Fruit fly (Drosophila melanogaster) whole organism, embryonic: ENCODE data around the gene Leash.

Experiments used
- Ada2b ChIP-seq: fragments of 200-800 bp; sonication (Bioruptor generic); IDR thresholded peaks from 2 replicates; pipeline ENCODE4 v1.3.6; 2022; ENCODE audit warnings: missing biosample characterization, missing genetic modification characterization
- Atf3 ChIP-seq: fragments of 200-800 bp; sonication (Bioruptor generic); optimal IDR thresholded peaks from 3 replicates; lab custom pipeline; 2016; ENCODE audit warnings: missing biosample characterization, missing genetic modification characterization
- BEAF-32 ChIP-seq: fragments of 200-800 bp; sonication (Bioruptor generic); optimal IDR thresholded peaks from 3 replicates; lab custom pipeline; 2017; ENCODE audit warnings: missing biosample characterization, missing genetic modification characterization, mild to moderate bottlenecking, moderate library complexity, missing genetic modification reagents
- CG13775 ChIP-seq: fragments of 200-800 bp; sonication (Bioruptor generic); optimal IDR thresholded peaks from 3 replicates; lab custom pipeline; 2017; ENCODE audit warnings: missing biosample characterization, mild to moderate bottlenecking, missing genetic modification characterization
- CG14710 ChIP-seq: fragments of 200-800 bp; sonication (Bioruptor generic); optimal IDR thresholded peaks from 3 replicates; lab custom pipeline; 2019; ENCODE audit warnings: missing biosample characterization, mild to moderate bottlenecking, missing genetic modification characterization, moderate library complexity
- CG15479 ChIP-seq: fragments of 200-800 bp; sonication (Bioruptor generic); optimal IDR thresholded peaks from 3 replicates; lab custom pipeline; 2019; ENCODE audit warnings: missing biosample characterization, mild to moderate bottlenecking, missing genetic modification characterization, moderate library complexity
- CG15514 ChIP-seq: fragments of 200-800 bp; sonication (Bioruptor generic); optimal IDR thresholded peaks from 3 replicates; lab custom pipeline; 2017; ENCODE audit warnings: missing biosample characterization, missing genetic modification characterization, mild to moderate bottlenecking, moderate library complexity, missing genetic modification reagents
- CG16813 ChIP-seq: fragments of 200-800 bp; sonication (Bioruptor generic); IDR thresholded peaks from 3 replicates; pipeline ENCODE4 v1.3.6; 2022; ENCODE audit warnings: missing biosample characterization, missing genetic modification characterization; ENCODE audit not compliant: partially characterized antibody
- CG17829 ChIP-seq: fragments of 200-800 bp; optimal IDR thresholded peaks from 2 replicates; lab custom pipeline; 2019; ENCODE audit warnings: missing biosample characterization, mild to moderate bottlenecking, missing genetic modification characterization, moderate library complexity
- CG18262 ChIP-seq: fragments of 200-800 bp; optimal IDR thresholded peaks from 3 replicates; lab custom pipeline; 2019; ENCODE audit warnings: missing biosample characterization, mild to moderate bottlenecking, missing genetic modification characterization, moderate library complexity
- CG18619 ChIP-seq: fragments of 200-800 bp; sonication (Bioruptor generic); optimal IDR thresholded peaks from 3 replicates; lab custom pipeline; 2017; ENCODE audit warnings: missing biosample characterization, mild to moderate bottlenecking, missing genetic modification characterization
- CG18764 ChIP-seq: fragments of 200-800 bp; sonication (Bioruptor generic); optimal IDR thresholded peaks from 3 replicates; lab custom pipeline; 2016; ENCODE audit warnings: missing biosample characterization, missing genetic modification characterization
- CG2116 ChIP-seq: fragments of 200-800 bp; sonication (Bioruptor generic); optimal IDR thresholded peaks from 3 replicates; lab custom pipeline; 2018; ENCODE audit warnings: missing biosample characterization, mild to moderate bottlenecking, missing genetic modification characterization
- CG34376 ChIP-seq: fragments of 200-800 bp; sonication (Bioruptor generic); optimal IDR thresholded peaks from 2 replicates; lab custom pipeline; 2018; ENCODE audit warnings: missing biosample characterization, mild to moderate bottlenecking, missing genetic modification characterization
- CG5245 ChIP-seq: fragments of 200-800 bp; sonication (Bioruptor generic); optimal IDR thresholded peaks from 3 replicates; lab custom pipeline; 2016; ENCODE audit warnings: missing biosample characterization, missing genetic modification characterization
- CG6175 ChIP-seq: fragments of 200-800 bp; sonication (Bioruptor generic); IDR thresholded peaks from 3 replicates; pipeline ENCODE4 v1.3.6; 2022; ENCODE audit warnings: missing biosample characterization, missing genetic modification characterization
- CG6854 ChIP-seq: fragments of 200-800 bp; sonication (Bioruptor generic); optimal IDR thresholded peaks from 3 replicates; lab custom pipeline; 2017; ENCODE audit warnings: missing biosample characterization, mild to moderate bottlenecking, missing genetic modification characterization
- CG7963 ChIP-seq: fragments of 200-800 bp; sonication (Bioruptor generic); IDR thresholded peaks from 3 replicates; pipeline ENCODE4 v1.3.6; 2022; ENCODE audit warnings: missing biosample characterization, missing genetic modification characterization; ENCODE audit not compliant: partially characterized antibody
- CG8944 ChIP-seq: fragments of 200-800 bp; sonication (Bioruptor generic); optimal IDR thresholded peaks from 3 replicates; lab custom pipeline; 2016; ENCODE audit warnings: missing biosample characterization, missing genetic modification characterization
- CG9797 ChIP-seq: fragments of 200-800 bp; sonication (Bioruptor generic); optimal IDR thresholded peaks from 3 replicates; lab custom pipeline; 2018; ENCODE audit warnings: missing biosample characterization, mild to moderate bottlenecking, missing genetic modification characterization
- CHES-1-like ChIP-seq: fragments of 200-800 bp; sonication (Bioruptor generic); optimal IDR thresholded peaks from 2 replicates; lab custom pipeline; 2016; ENCODE audit warnings: missing biosample characterization, missing genetic modification characterization
- Dll ChIP-seq: fragments of 200-800 bp; sonication (Bioruptor generic); IDR thresholded peaks from 4 replicates; pipeline ENCODE4 v1.3.6; 2022; ENCODE audit warnings: missing biosample characterization, missing genetic modification characterization; ENCODE audit not compliant: partially characterized antibody
- Dp ChIP-seq: fragments of 200-800 bp; sonication (Bioruptor generic); optimal IDR thresholded peaks from 2 replicates; lab custom pipeline; 2018; ENCODE audit warnings: missing biosample characterization, mild to moderate bottlenecking, missing genetic modification characterization, moderate library complexity
- Elba2 ChIP-seq: fragments of 200-800 bp; sonication (Bioruptor generic); optimal IDR thresholded peaks from 3 replicates; lab custom pipeline; 2016; ENCODE audit warnings: missing biosample characterization, missing genetic modification characterization
- Ets97D ChIP-seq: fragments of 200-800 bp; sonication (Bioruptor generic); optimal IDR thresholded peaks from 3 replicates; lab custom pipeline; 2016; ENCODE audit warnings: missing biosample characterization, missing genetic modification characterization
- Fer1 ChIP-seq: fragments of 200-800 bp; sonication (Bioruptor generic); optimal IDR thresholded peaks from 2 replicates; lab custom pipeline; 2017; ENCODE audit warnings: missing biosample characterization, mild to moderate bottlenecking, missing genetic modification characterization
- HmgD ChIP-seq: fragments of 200-800 bp; sonication (Bioruptor generic); optimal IDR thresholded peaks from 3 replicates; lab custom pipeline; 2016; ENCODE audit warnings: missing biosample characterization, missing genetic modification characterization
- HmgZ ChIP-seq: fragments of 200-800 bp; sonication (Bioruptor generic); optimal IDR thresholded peaks from 2 replicates; lab custom pipeline; 2018; ENCODE audit warnings: missing biosample characterization, mild to moderate bottlenecking, missing genetic modification characterization
- Max ChIP-seq: fragments of 200-800 bp; sonication (Bioruptor generic); optimal IDR thresholded peaks from 2 replicates; lab custom pipeline; 2016; ENCODE audit warnings: missing biosample characterization, mild to moderate bottlenecking, missing genetic modification characterization
- NC2β ChIP-seq: fragments of 200-800 bp; sonication (Bioruptor generic); optimal IDR thresholded peaks from 2 replicates; lab custom pipeline; 2016; ENCODE audit warnings: missing biosample characterization, missing genetic modification characterization
- Nf-YB ChIP-seq: fragments of 200-800 bp; sonication (Bioruptor generic); optimal IDR thresholded peaks from 3 replicates; lab custom pipeline; 2019; ENCODE audit warnings: missing biosample characterization, mild to moderate bottlenecking, missing genetic modification characterization, moderate library complexity
- Scr ChIP-seq: fragments of 200-800 bp; sonication (Bioruptor generic); IDR thresholded peaks from 2 replicates; pipeline ENCODE4 v1.3.6; 2022; ENCODE audit warnings: missing biosample characterization, missing genetic modification characterization; ENCODE audit not compliant: partially characterized antibody
- Sin3A ChIP-seq: fragments of >200 bp; optimal IDR thresholded peaks from 2 replicates; lab custom pipeline; 2018
- Sry-δ ChIP-seq: fragments of 200-800 bp; sonication (Bioruptor generic); optimal IDR thresholded peaks from 2 replicates; lab custom pipeline; 2016; ENCODE audit warnings: missing biosample characterization, missing genetic modification characterization
- amos ChIP-seq: fragments of 200-800 bp; sonication (Bioruptor generic); IDR thresholded peaks from 2 replicates; pipeline ENCODE4 v1.3.6; 2022; ENCODE audit warnings: missing biosample characterization, missing genetic modification characterization; ENCODE audit not compliant: partially characterized antibody
- bbx ChIP-seq: fragments of 200-800 bp; sonication (Bioruptor generic); IDR thresholded peaks from 2 replicates; pipeline ENCODE4 v1.3.6; 2022; ENCODE audit warnings: missing biosample characterization, missing genetic modification characterization; ENCODE audit not compliant: partially characterized antibody
- cas ChIP-seq: fragments of 200-800 bp; sonication (Bioruptor generic); IDR thresholded peaks from 2 replicates; pipeline ENCODE4 v1.3.6; 2022; ENCODE audit warnings: missing biosample characterization, missing genetic modification characterization
- cg ChIP-seq: fragments of 200-800 bp; sonication (Bioruptor generic); optimal IDR thresholded peaks from 3 replicates; lab custom pipeline; 2019; ENCODE audit warnings: missing biosample characterization, mild to moderate bottlenecking, missing genetic modification characterization, moderate library complexity
- chm ChIP-seq: fragments of 200-800 bp; sonication (Bioruptor generic); IDR thresholded peaks from 2 replicates; pipeline ENCODE4 v1.3.6; 2022; ENCODE audit warnings: missing biosample characterization, missing genetic modification characterization
- crp ChIP-seq, 2 experiments: fragments of 200-800 bp; sonication (Bioruptor generic); optimal IDR thresholded peaks; 2 replicates in 1 of 2; 3 replicates in 1 of 2; lab custom pipeline; 2017; ENCODE audit warnings: missing biosample characterization in 2 of 2, missing genetic modification characterization in 2 of 2, mild to moderate bottlenecking in 1 of 2, moderate library complexity in 1 of 2
- fd64A ChIP-seq: fragments of 200-800 bp; sonication (Bioruptor generic); optimal IDR thresholded peaks from 3 replicates; lab custom pipeline; 2018; ENCODE audit warnings: missing biosample characterization, mild to moderate bottlenecking, missing genetic modification characterization
- gcm ChIP-seq: fragments of 200-800 bp; sonication (Bioruptor generic); optimal IDR thresholded peaks from 2 replicates; lab custom pipeline; 2019; ENCODE audit warnings: missing biosample characterization, mild to moderate bottlenecking, missing genetic modification characterization, moderate library complexity
- gfzf ChIP-seq: fragments of 200-800 bp; sonication (Bioruptor generic); optimal IDR thresholded peaks from 2 replicates; lab custom pipeline; 2016; ENCODE audit warnings: missing biosample characterization, mild to moderate bottlenecking, missing genetic modification characterization, moderate library complexity
- grn ChIP-seq: fragments of 200-800 bp; sonication (Bioruptor generic); optimal IDR thresholded peaks from 3 replicates; lab custom pipeline; 2017; ENCODE audit warnings: missing biosample characterization, missing genetic modification characterization
- pzg ChIP-seq: fragments of 200-800 bp; sonication (Bioruptor generic); optimal IDR thresholded peaks from 3 replicates; lab custom pipeline; 2018; ENCODE audit warnings: missing biosample characterization, mild to moderate bottlenecking, missing genetic modification characterization, moderate library complexity
- tgo ChIP-seq: fragments of 200-800 bp; sonication (Bioruptor generic); IDR thresholded peaks from 3 replicates; pipeline ENCODE4 v1.3.6; 2022; ENCODE audit warnings: missing biosample characterization, missing genetic modification characterization
- usp ChIP-seq: fragments of >200 bp; optimal IDR thresholded peaks from 2 replicates; lab custom pipeline; 2017; ENCODE audit warnings: missing biosample characterization, missing genetic modification characterization

Gene Leash

DNA sequence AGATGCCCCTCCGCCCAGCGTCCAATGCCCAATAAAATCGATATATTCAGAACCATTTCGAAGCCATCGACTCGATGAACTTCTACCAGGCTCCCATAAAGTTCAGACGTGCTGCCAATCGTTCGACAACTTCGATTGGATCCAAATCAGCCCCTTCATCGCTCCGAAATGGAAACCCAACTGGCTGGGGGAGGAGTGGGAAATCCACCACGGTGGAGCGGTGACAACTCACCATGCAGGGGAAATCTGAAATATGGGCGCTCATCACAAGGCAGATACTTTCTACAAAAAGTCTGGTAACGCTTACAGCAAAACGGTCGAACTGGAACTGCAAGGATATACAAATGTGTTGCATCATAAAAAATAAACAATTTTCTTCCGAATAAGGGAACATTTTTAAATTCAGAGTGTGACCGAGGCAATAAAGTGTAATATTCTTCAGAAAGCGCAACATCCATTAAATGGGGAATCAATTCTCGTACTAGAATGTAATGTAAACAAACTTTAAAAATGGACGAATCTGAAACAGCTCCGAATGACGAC is 33.0 kb upstream of the Leash start, which contains the start of gene CG4565 (continued):
- TF ChIP-seq chm (GFP tag; lab: Robert Waterston, UW) (peak; percentile 53; the same call in 1 of the 2 replicates), Atf3 (GFP tag; lab: Kevin White, UChicago) (no peak), Max (GFP tag; lab: Kevin White, UChicago) (no peak), Ada2b (GFP tag; lab: Robert Waterston, UW) (no peak), CG7963 (GFP tag; lab: Robert Waterston, UW) (no peak), CG15479 (no peak), CG8944 (GFP tag; lab: Kevin White, UChicago) (no peak), Nf-YB (GFP tag; lab: Kevin White, UChicago) (peak; percentile 79), CG6854 (GFP tag; lab: Kevin White, UChicago) (no peak), CG18764 (no peak), HmgD (GFP tag; lab: Kevin White, UChicago) (no peak), BEAF-32 (GFP tag; lab: Kevin White, UChicago) (peak; percentile 41), Ets97D (GFP tag; lab: Kevin White, UChicago) (peak; percentile 43), CG16813 (GFP tag; lab: Robert Waterston, UW) (peak; percentile 11; the same call in 1 of the 3 replicates)

- TF ChIP-seq HmgZ (tag; lab: Kevin White, UChicago) (peak; percentile 12), CG7963 (GFP tag; lab: Robert Waterston, UW) (no peak), CG13775 (GFP tag; lab: Kevin White, UChicago) (peak; percentile 4), CG18619 (GFP tag; lab: Kevin White, UChicago) (no peak), Dp (GFP tag; lab: Kevin White, UChicago) (peak; percentile 26), gfzf (GFP tag; lab: Kevin White, UChicago) (peak; percentile 93), Fer1 (GFP tag; lab: Kevin White, UChicago) (peak; percentile 22), CG14710 (tag; lab: Kevin White, UChicago) (peak; percentile 31), NC2β (GFP tag; lab: Kevin White, UChicago) (peak; percentile 9), grn (GFP tag; lab: Kevin White, UChicago) (peak; percentile 93), CG6175 (0 out of 3 replicates have a peak, but pooled peaks have one; percentile 16), pzg (GFP tag; lab: Kevin White, UChicago) (peak; percentile 80), Scr (GFP tag; lab: Robert Waterston, UW) (peak; percentile 38), CG5245 (GFP tag; lab: Kevin White, UChicago) (no peak), Sry-δ (peak; percentile 19), Elba2 (GFP tag; lab: Kevin White, UChicago) (peak; percentile 77), CG34376 (GFP tag; lab: Kevin White, UChicago) (peak; percentile 6), fd64A (GFP tag; lab: Kevin White, UChicago) (no peak), crp (GFP tag; optimal IDR thresholded peaks at IDR 0.05; lab: Kevin White, UChicago) (peak; percentile 56 to 95), cg (GFP tag; lab: Kevin White, UChicago) (peak; percentile 81), CG18262 (tag; lab: Kevin White, UChicago) (no peak), usp (GFP tag; lab: Kevin White, UChicago) (no peak), CG2116 (GFP tag; lab: Kevin White, UChicago) (peak; percentile 7), bbx (0 out of 2 replicates have a peak, but pooled peaks have one; percentile 34), Dll (0 out of 4 replicates have a peak, but pooled peaks have one; percentile 35), CHES-1-like (GFP tag; lab: Kevin White, UChicago) (peak; percentile 38), cas (no peak), tgo (GFP tag; lab: Robert Waterston, UW) (no peak), CG9797 (GFP tag; lab: Kevin White, UChicago) (peak; percentile 78), Sin3A (peak; percentile 76), amos (GFP tag; lab: Robert Waterston, UW) (peak; percentile 48; the same call in 1 of the 2 replicates), gcm (peak; percentile 8), CG17829 (tag; lab: Kevin White, UChicago) (peak; percentile 50), CG15514 (peak; percentile 44)
These were observed 31.0 kb upstream of the Leash start, which contains the start of the genes CG6567 and CG4511 for dm6 chr3R:10854243-10854874. CG6567 (minus strand) TSS chr3R:10854451. CG4511 (plus strand) TSS chr3R:10854501.
